Worm (Caenorhabditis elegans): ENCODE results near the gene pkc-3.

Gene pkc-3

ce11 chrII:5379614-5380077, at the start of gene pkc-3:
pkc-3 (plus strand) TSS chrII:5380027.
- peak in 2 of 3 experiments; percentile 17 to 30 for TF ChIP-seq elt-3 (tag; optimal IDR thresholded peaks at IDR 0.05)
- peak; percentile 53 for TF ChIP-seq nfya-1 (tag; optimal IDR thresholded peaks at IDR 0.05; ENCODE audit: insufficient read depth)
- TF ChIP-seq mdl-1 (tag; optimal IDR thresholded peaks at IDR 0.05), result no peak
- no peak for TF ChIP-seq egl-27 (tag; optimal IDR thresholded peaks at IDR 0.05)
- TF ChIP-seq tbx-2 (tag; optimal IDR thresholded peaks at IDR 0.05), result peak; percentile 45
- TF ChIP-seq aly-2 (tag; optimal IDR thresholded peaks at IDR 0.05), result no peak
- TF ChIP-seq nhr-12 (tag; optimal IDR thresholded peaks at IDR 0.05), result no peak
- no peak for TF ChIP-seq unc-39 (tag; optimal IDR thresholded peaks at IDR 0.05)
- TF ChIP-seq nhr-67 (tag; optimal IDR thresholded peaks at IDR 0.05), result no peak
- no peak for TF ChIP-seq ceh-16 (tag; optimal IDR thresholded peaks at IDR 0.05)
- no peak for TF ChIP-seq lsy-12 (tag; optimal IDR thresholded peaks at IDR 0.05)
- TF ChIP-seq nhr-76 (tag; optimal IDR thresholded peaks at IDR 0.05), result no peak
- TF ChIP-seq fkh-2 (tag; optimal IDR thresholded peaks at IDR 0.05), result no peak
- peak; percentile 89 for TF ChIP-seq nhr-23 (tag; optimal IDR thresholded peaks at IDR 0.05)
- TF ChIP-seq R02D3.7 (tag; optimal IDR thresholded peaks at IDR 0.05), result peak; percentile 7
- no peak for TF ChIP-seq eor-1 (tag; optimal IDR thresholded peaks at IDR 0.05)
- TF ChIP-seq nhr-28 (tag; optimal IDR thresholded peaks at IDR 0.05), result no peak
- TF ChIP-seq mml-1 (tag; optimal IDR thresholded peaks at IDR 0.05), result no peak
- TF ChIP-seq ztf-4 (tag; optimal IDR thresholded peaks at IDR 0.05), result peak; percentile 26
- peak; percentile 94 for TF ChIP-seq pha-4 (tag; optimal IDR thresholded peaks at IDR 0.05)
- TF ChIP-seq ama-1 (optimal IDR thresholded peaks at IDR 0.05), result peak; percentile 96
- TF ChIP-seq unc-62 (GFP tag; optimal IDR thresholded peaks at IDR 0.05), result no peak
- peak; percentile 50 for TF ChIP-seq pqm-1 (tag; optimal IDR thresholded peaks at IDR 0.05)
- TF ChIP-seq egl-5 (tag; optimal IDR thresholded peaks at IDR 0.05), result no peak
- TF ChIP-seq ceh-82 (tag; optimal IDR thresholded peaks at IDR 0.05), result no peak
- TF ChIP-seq lin-39 (tag; optimal IDR thresholded peaks at IDR 0.05), result no peak
- no peak for TF ChIP-seq nhr-237 (tag; optimal IDR thresholded peaks at IDR 0.05)
- TF ChIP-seq snpc-4 (tag; optimal IDR thresholded peaks at IDR 0.05), result peak; percentile 18
- TF ChIP-seq ceh-28 (tag; optimal IDR thresholded peaks at IDR 0.05), result peak; percentile 37
- peak; percentile 81 for TF ChIP-seq hmg-11 (tag; optimal IDR thresholded peaks at IDR 0.05)
- TF ChIP-seq fkh-10 (GFP tag; optimal IDR thresholded peaks at IDR 0.05), result no peak
- TF ChIP-seq ZK546.5 (tag; optimal IDR thresholded peaks at IDR 0.05), result no peak
- no peak for TF ChIP-seq skn-1 (tag; optimal IDR thresholded peaks at IDR 0.05)
- peak; percentile 51 for TF ChIP-seq nhr-43 (tag; optimal IDR thresholded peaks at IDR 0.05; ENCODE audit: poor library complexity, severe bottlenecking)
- TF ChIP-seq sea-2 (GFP tag; optimal IDR thresholded peaks at IDR 0.05), result no peak
- peak; percentile 77 for TF ChIP-seq jun-1 (tag; optimal IDR thresholded peaks at IDR 0.05)
- TF ChIP-seq nhr-25 (tag; optimal IDR thresholded peaks at IDR 0.05), result peak; percentile 98
- no peak for TF ChIP-seq elt-1 (tag; optimal IDR thresholded peaks at IDR 0.05)
- TF ChIP-seq ztf-11 (tag; optimal IDR thresholded peaks at IDR 0.05), result no peak
- no peak for TF ChIP-seq nhr-11 (tag; optimal IDR thresholded peaks at IDR 0.05)
- TF ChIP-seq zag-1 (tag; optimal IDR thresholded peaks at IDR 0.05), result no peak
- TF ChIP-seq fos-1 (tag; optimal IDR thresholded peaks at IDR 0.05), result peak; percentile 80
- TF ChIP-seq lin-15B (tag; optimal IDR thresholded peaks at IDR 0.05), result peak; percentile 75
- no peak for TF ChIP-seq daf-12 (tag; optimal IDR thresholded peaks at IDR 0.05)
- TF ChIP-seq elt-2 (tag; optimal IDR thresholded peaks at IDR 0.05), result peak; percentile 85
- no peak for TF ChIP-seq ceh-9 (tag; optimal IDR thresholded peaks at IDR 0.05)
- no peak for TF ChIP-seq nhr-77 (tag; optimal IDR thresholded peaks at IDR 0.05)
